Worm (Caenorhabditis elegans) whole organism, young adult: ENCODE data around the gene srw-33.

ENCODE experiments used
- B0261.1 ChIP-seq: sonication (generic microtip); optimal IDR thresholded peaks from 2 replicates; lab custom pipeline; 2016; ENCODE audit warnings: mild to moderate bottlenecking, missing genetic modification characterization, moderate library complexity, missing compliant biosample characterization
- C17E4.6 ChIP-seq: fragments of 200-800 bp; sonication (Bioruptor generic); IDR thresholded peaks from 2 replicates; pipeline ENCODE4 v1.3.6; 2022; ENCODE audit warnings: missing genetic modification reagents, missing genetic modification characterization, missing compliant biosample characterization
- F23B12.7 ChIP-seq: sonication (generic microtip); optimal IDR thresholded peaks from 2 replicates; lab custom pipeline; 2017; ENCODE audit warnings: missing genetic modification characterization, mild to moderate bottlenecking, missing compliant biosample characterization, antibody characterized with exemption, moderate library complexity; ENCODE audit not compliant: insufficient read depth
- F33H1.4 ChIP-seq: fragments of 200-800 bp; sonication (Bioruptor generic); IDR thresholded peaks from 2 replicates; pipeline ENCODE4 v1.3.6; 2022; ENCODE audit warnings: missing genetic modification reagents, missing genetic modification characterization, missing compliant biosample characterization
- F49E8.2 ChIP-seq: sonication (generic microtip); optimal IDR thresholded peaks from 3 replicates; lab custom pipeline; 2017; ENCODE audit warnings: missing genetic modification characterization, mild to moderate bottlenecking, missing compliant biosample characterization, antibody characterized with exemption, moderate library complexity; ENCODE audit not compliant: insufficient read depth
- F52B5.7 ChIP-seq: sonication (generic microtip); optimal IDR thresholded peaks from 2 replicates; lab custom pipeline; 2016; ENCODE audit warnings: mild to moderate bottlenecking, missing genetic modification characterization, missing compliant biosample characterization
- T26A5.8 ChIP-seq: sonication (generic microtip); optimal IDR thresholded peaks from 2 replicates; lab custom pipeline; 2016; ENCODE audit warnings: missing genetic modification characterization, missing compliant biosample characterization
- Y53G8AR.9 ChIP-seq: fragments of 200-800 bp; sonication (Bioruptor generic); conservative IDR thresholded peaks from 2 replicates; pipeline ENCODE4 v1.3.6; 2022; ENCODE audit warnings: missing genetic modification reagents, missing genetic modification characterization, missing compliant biosample characterization
- Y56A3A.18 ChIP-seq: fragments of 200-800 bp; sonication (Bioruptor generic); IDR thresholded peaks from 2 replicates; pipeline ENCODE4 v1.3.6; 2022; ENCODE audit warnings: missing genetic modification reagents, missing genetic modification characterization, missing compliant biosample characterization
- Y79H2A.3 ChIP-seq: fragments of 200-800 bp; sonication (Bioruptor generic); conservative IDR thresholded peaks from 2 replicates; pipeline ENCODE4 v1.3.6; 2022; ENCODE audit warnings: missing genetic modification reagents, missing genetic modification characterization, missing compliant biosample characterization
- ZK185.1 ChIP-seq: sonication (generic microtip); optimal IDR thresholded peaks from 2 replicates; lab custom pipeline; 2016; ENCODE audit warnings: mild to moderate bottlenecking, missing genetic modification characterization, missing compliant biosample characterization; ENCODE audit not compliant: poor library complexity, severe bottlenecking
- athp-1 ChIP-seq: sonication (generic microtip); optimal IDR thresholded peaks from 2 replicates; lab custom pipeline; 2017; ENCODE audit warnings: mild to moderate bottlenecking, missing genetic modification characterization, missing compliant biosample characterization
- attf-3 ChIP-seq: fragments of 200-800 bp; sonication (Bioruptor generic); conservative IDR thresholded peaks from 2 replicates; pipeline ENCODE4 v1.3.6; 2022; ENCODE audit warnings: missing genetic modification reagents, missing genetic modification characterization, missing compliant biosample characterization
- attf-6 ChIP-seq: fragments of 200-800 bp; sonication (Bioruptor generic); IDR thresholded peaks from 2 replicates; pipeline ENCODE4 v1.3.6; 2022; ENCODE audit warnings: missing genetic modification reagents, missing genetic modification characterization, missing compliant biosample characterization
- bed-1 ChIP-seq: fragments of 200-800 bp; sonication (Bioruptor generic); IDR thresholded peaks from 2 replicates; pipeline ENCODE4 v1.3.6; 2022; ENCODE audit warnings: missing genetic modification reagents, missing genetic modification characterization, missing compliant biosample characterization
- cebp-1 ChIP-seq, 2 experiments: fragments of 200-800 bp in 1 of 2; sonication (Bioruptor generic) in 1 of 2; sonication (generic microtip) in 1 of 2; IDR thresholded peaks in 1 of 2; optimal IDR thresholded peaks in 1 of 2; 2 replicates each; pipeline versions ENCODE4 v1.3.6 to Lab custom; 2017 to 2022; ENCODE audit warnings: missing compliant biosample characterization in 2 of 2, missing genetic modification characterization in 2 of 2, mild to moderate bottlenecking in 1 of 2, missing genetic modification reagents in 1 of 2, moderate library complexity in 1 of 2
- cebp-2 ChIP-seq: fragments of 200-800 bp; sonication (Bioruptor generic); IDR thresholded peaks from 2 replicates; pipeline ENCODE4 v1.3.6; 2022; ENCODE audit warnings: missing genetic modification characterization, missing compliant biosample characterization
- ceh-100 ChIP-seq: fragments of 200-800 bp; sonication (Bioruptor generic); IDR thresholded peaks from 2 replicates; pipeline ENCODE4 v1.3.6; 2022; ENCODE audit warnings: missing genetic modification reagents, missing genetic modification characterization, missing compliant biosample characterization
- die-1 ChIP-seq: sonication (generic microtip); optimal IDR thresholded peaks from 2 replicates; lab custom pipeline; 2016; ENCODE audit warnings: missing genotype, mild to moderate bottlenecking, missing genetic modification characterization, missing compliant biosample characterization
- dox-1 ChIP-seq: fragments of 200-800 bp; sonication (Bioruptor generic); IDR thresholded peaks from 2 replicates; pipeline ENCODE4 v1.3.6; 2022; ENCODE audit warnings: missing genetic modification reagents, missing genetic modification characterization, missing compliant biosample characterization
- him-1 ChIP-seq: sonication (generic microtip); optimal IDR thresholded peaks from 2 replicates; lab custom pipeline; 2016; ENCODE audit warnings: missing genotype, missing genetic modification reagents, missing genetic modification characterization, missing compliant biosample characterization
- hlh-26 ChIP-seq: fragments of 200-800 bp; sonication (Bioruptor generic); conservative IDR thresholded peaks from 2 replicates; pipeline ENCODE4 v1.3.6; 2022; ENCODE audit warnings: missing genetic modification reagents, missing genetic modification characterization, missing compliant biosample characterization
- hmg-20 ChIP-seq: fragments of 200-800 bp; sonication (Bioruptor generic); IDR thresholded peaks from 2 replicates; pipeline ENCODE4 v1.3.6; 2022; ENCODE audit warnings: missing genetic modification reagents, missing genetic modification characterization, missing compliant biosample characterization
- hrde-1 ChIP-seq: sonication (generic microtip); optimal IDR thresholded peaks from 2 replicates; lab custom pipeline; 2016; ENCODE audit warnings: missing genetic modification characterization, mild to moderate bottlenecking, missing compliant biosample characterization, moderate library complexity, missing genotype, missing genetic modification reagents, borderline replicate concordance
- hsf-1 ChIP-seq: fragments of 200-800 bp; sonication (Bioruptor generic); IDR thresholded peaks from 2 replicates; pipeline ENCODE4 v1.3.6; 2022; ENCODE audit warnings: missing genetic modification reagents, missing genetic modification characterization, missing compliant biosample characterization
- lin-26 ChIP-seq: fragments of 200-800 bp; sonication (Bioruptor generic); IDR thresholded peaks from 2 replicates; pipeline ENCODE4 v1.3.6; 2022; ENCODE audit warnings: missing genetic modification reagents, missing genetic modification characterization, missing compliant biosample characterization
- lin-35 ChIP-seq, 3 experiments: fragments of 150-350 bp in 2 of 3; sonication (generic microtip) in 1 of 3; optimal IDR thresholded peaks; 2 replicates each; lab custom pipeline; 2014 to 2018; ENCODE audit warnings: missing biosample characterization in 3 of 3, missing genetic modification characterization in 3 of 3, missing genetic modification reagents in 3 of 3
- lin-40 ChIP-seq: sonication (generic microtip); optimal IDR thresholded peaks from 2 replicates; lab custom pipeline; 2016; ENCODE audit warnings: missing genetic modification characterization, mild to moderate bottlenecking, missing compliant biosample characterization, missing genotype, missing genetic modification reagents
- madf-10 ChIP-seq: sonication (generic microtip); optimal IDR thresholded peaks from 2 replicates; lab custom pipeline; 2016; ENCODE audit warnings: mild to moderate bottlenecking, missing genetic modification characterization, missing compliant biosample characterization
- madf-3 ChIP-seq: fragments of 200-800 bp; sonication (Bioruptor generic); IDR thresholded peaks from 2 replicates; pipeline ENCODE4 v1.3.6; 2022; ENCODE audit warnings: missing genetic modification reagents, missing genetic modification characterization, missing compliant biosample characterization
- madf-6 ChIP-seq: fragments of 200-800 bp; sonication (Bioruptor generic); IDR thresholded peaks from 2 replicates; pipeline ENCODE4 v1.3.6; 2022; ENCODE audit warnings: missing genetic modification reagents, missing genetic modification characterization, missing compliant biosample characterization
- nhr-120 ChIP-seq: fragments of 200-800 bp; sonication (Bioruptor generic); IDR thresholded peaks from 2 replicates; pipeline ENCODE4 v1.3.6; 2022; ENCODE audit warnings: missing genetic modification characterization, missing compliant biosample characterization
- nhr-80 ChIP-seq: sonication (generic microtip); optimal IDR thresholded peaks from 2 replicates; lab custom pipeline; 2016; ENCODE audit warnings: missing genetic modification characterization, missing compliant biosample characterization
- pbrm-1 ChIP-seq: fragments of 200-800 bp; sonication (Bioruptor generic); IDR thresholded peaks from 2 replicates; pipeline ENCODE4 v1.3.6; 2022; ENCODE audit warnings: missing genetic modification reagents, missing genetic modification characterization, missing compliant biosample characterization
- rec-8 ChIP-seq, 2 experiments: sonication (generic microtip); optimal IDR thresholded peaks; 2 replicates each; lab custom pipeline; 2016; ENCODE audit warnings: mild to moderate bottlenecking in 2 of 2, missing genetic modification characterization in 2 of 2, missing genetic modification reagents in 2 of 2, missing genotype in 2 of 2, missing biosample characterization in 1 of 2, missing compliant biosample characterization in 1 of 2, moderate library complexity in 1 of 2
- repo-1 ChIP-seq: sonication (generic microtip); optimal IDR thresholded peaks from 2 replicates; lab custom pipeline; 2017; ENCODE audit warnings: mild to moderate bottlenecking, missing genetic modification characterization, missing compliant biosample characterization
- rpc-1 ChIP-seq, 2 experiments: fragments of 150-350 bp in 1 of 2; sonication (generic microtip) in 1 of 2; optimal IDR thresholded peaks; 2 replicates each; lab custom pipeline; 2014 to 2018; ENCODE audit warnings: missing biosample characterization in 1 of 2, missing genetic modification characterization in 1 of 2, missing genetic modification reagents in 1 of 2, missing genotype in 1 of 2
- snpc-3.4 ChIP-seq: sonication (generic microtip); optimal IDR thresholded peaks from 2 replicates; lab custom pipeline; 2017; ENCODE audit warnings: missing genetic modification characterization, mild to moderate bottlenecking, missing compliant biosample characterization, antibody characterized with exemption, moderate library complexity, missing genotype, missing genetic modification reagents
- snpc-4 ChIP-seq, 5 experiments: fragments of 150-350 bp in 1 of 5; sonication (generic microtip) in 4 of 5; optimal IDR thresholded peaks; 2 replicates each; lab custom pipeline; 2014 to 2018; ENCODE audit warnings: missing genetic modification characterization in 5 of 5, missing biosample characterization in 3 of 5, antibody characterized with exemption in 2 of 5, mild to moderate bottlenecking in 2 of 5, missing compliant biosample characterization in 2 of 5, missing genotype in 2 of 5, moderate library complexity in 2 of 5, missing genetic modification reagents in 1 of 5
- somi-1 ChIP-seq: fragments of 200-800 bp; sonication (Bioruptor generic); optimal IDR thresholded peaks from 2 replicates; lab custom pipeline; 2018; ENCODE audit warnings: mild to moderate bottlenecking, missing genetic modification characterization, missing compliant biosample characterization
- unc-130 ChIP-seq: sonication (generic microtip); optimal IDR thresholded peaks from 2 replicates; lab custom pipeline; 2016; ENCODE audit warnings: missing genetic modification reagents, missing genetic modification characterization, missing compliant biosample characterization
- ztf-18 ChIP-seq: sonication (generic microtip); optimal IDR thresholded peaks from 2 replicates; lab custom pipeline; 2016; ENCODE audit warnings: missing genotype, mild to moderate bottlenecking, missing genetic modification characterization, missing compliant biosample characterization
- ztf-26 ChIP-seq: sonication (generic microtip); optimal IDR thresholded peaks from 2 replicates; lab custom pipeline; 2017; ENCODE audit warnings: missing genetic modification characterization, missing compliant biosample characterization

The srw-33 gene

DNA sequence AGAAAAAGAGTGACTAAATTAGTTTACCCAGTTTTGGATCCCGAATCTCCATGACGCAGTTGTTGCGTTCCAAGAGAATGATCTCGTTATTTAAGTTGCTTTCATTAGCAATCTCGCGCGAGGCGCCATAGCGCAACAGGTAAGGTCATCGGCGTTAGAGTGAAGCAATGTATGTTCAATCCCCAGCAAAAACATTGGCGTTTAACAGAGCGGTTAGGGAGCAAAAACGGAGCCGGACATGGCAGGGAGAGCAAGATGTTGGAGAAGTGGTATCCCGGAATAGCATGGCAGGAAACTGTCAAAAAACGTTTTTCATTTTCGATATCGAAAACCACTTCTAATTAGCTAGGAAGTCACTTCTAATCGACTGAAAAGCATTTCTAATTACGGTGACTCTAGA is 3.0 kb upstream of the srw-33 start (continued):
- TF ChIP-seq cebp-1 (GFP tag; IDR thresholded peaks at IDR 0.05; lab: Robert Waterston, UW) (no peak), cebp-1 (tag; optimal IDR thresholded peaks at IDR 0.05; lab: Kevin White, UChicago) (no peak), him-1 (tag; lab: Kevin White, UChicago) (peak; percentile 57), nhr-120 (no peak), attf-6 (GFP tag; lab: Robert Waterston, UW) (peak; percentile 52; the same call in 1 of the 2 replicates), attf-3 (GFP tag; lab: Robert Waterston, UW) (no peak), bed-1 (no peak), hlh-26 (GFP tag; lab: Robert Waterston, UW) (no peak), Y53G8AR.9 (no peak), snpc-4 (GFP tag; optimal IDR thresholded peaks at IDR 0.05; lab: Kevin White, UChicago) (no peak), snpc-4 (tag; optimal IDR thresholded peaks at IDR 0.05; lab: Kevin White, UChicago) (no peak), C17E4.6 (GFP tag; lab: Robert Waterston, UW) (no peak), hrde-1 (tag; lab: Kevin White, UChicago) (no peak), pbrm-1 (GFP tag; lab: Robert Waterston, UW) (no peak), madf-10 (tag; lab: Kevin White, UChicago) (no peak), B0261.1 (tag; lab: Kevin White, UChicago) (peak; percentile 67), die-1 (tag; lab: Kevin White, UChicago) (peak; percentile 48), madf-3 (GFP tag; lab: Robert Waterston, UW) (no peak), hsf-1 (GFP tag; lab: Robert Waterston, UW) (0 out of 2 replicates have a peak, but pooled peaks have one; percentile 51), nhr-80 (tag; lab: Kevin White, UChicago) (no peak), ztf-26 (no peak), T26A5.8 (tag; lab: Kevin White, UChicago) (no peak), F49E8.2 (tag; lab: Kevin White, UChicago) (no peak), lin-40 (tag; lab: Kevin White, UChicago) (no peak), repo-1 (tag; lab: Kevin White, UChicago) (no peak), hmg-20 (GFP tag; lab: Robert Waterston, UW) (0 out of 2 replicates have a peak, but pooled peaks have one; percentile 20), ztf-18 (tag; lab: Kevin White, UChicago) (peak; percentile 31), lin-26 (GFP tag; lab: Robert Waterston, UW) (peak; percentile 93), unc-130 (GFP tag; lab: Kevin White, UChicago) (no peak), cebp-2 (GFP tag; lab: Robert Waterston, UW) (no peak), Y56A3A.18 (GFP tag; lab: Robert Waterston, UW) (peak; percentile 69; the same call in 1 of the 2 replicates), madf-6 (GFP tag; lab: Robert Waterston, UW) (peak; percentile 65), F52B5.7 (tag; lab: Kevin White, UChicago) (peak; percentile 21), snpc-3.4 (no peak), lin-35 (GFP tag; optimal IDR thresholded peaks at IDR 0.05; lab: Kevin White, UChicago) (no peak), rec-8 (tag; optimal IDR thresholded peaks at IDR 0.05; lab: Kevin White, UChicago) (peak in 1 of 2 experiments; percentile 67), somi-1 (peak; percentile 2), F23B12.7 (tag; lab: Kevin White, UChicago) (no peak), rpc-1 (optimal IDR thresholded peaks at IDR 0.05; lab: Kevin White, UChicago) (peak; percentile 60), rpc-1 (tag; optimal IDR thresholded peaks at IDR 0.05; lab: Kevin White, UChicago) (peak; percentile 78), ceh-100 (GFP tag; lab: Robert Waterston, UW) (no peak), athp-1 (tag; lab: Kevin White, UChicago) (peak; percentile 17), ZK185.1 (peak; percentile 43), Y79H2A.3 (GFP tag; lab: Robert Waterston, UW) (no peak), dox-1 (GFP tag; lab: Robert Waterston, UW) (peak; percentile 43; the same call in 1 of the 2 replicates), F33H1.4 (GFP tag; lab: Robert Waterston, UW) (peak; percentile 30; the same call in 1 of the 2 replicates)
